Fruit fly (Drosophila melanogaster) whole organism, prepupa: ENCODE data around the gene Pp1alpha-96A.

Experiments used
- CG3919 ChIP-seq: fragments of 200-800 bp; sonication (Bioruptor generic); optimal IDR thresholded peaks from 3 replicates; lab custom pipeline; 2016; ENCODE audit warnings: missing biosample characterization, missing genetic modification characterization
- CG8632 ChIP-seq: fragments of 200-800 bp; sonication (Bioruptor generic); optimal IDR thresholded peaks from 3 replicates; lab custom pipeline; 2016; ENCODE audit warnings: missing biosample characterization, missing genetic modification characterization

- TF ChIP-seq CG3919 (GFP tag; lab: Kevin White, UChicago) (no peak), CG8632 (GFP tag; lab: Kevin White, UChicago) (no peak)
Measured at dm6 chr3R:24555150-24555549, 37.1 kb downstream of the Pp1alpha-96A start.
